Worm (Caenorhabditis elegans) whole organism, dauer: ENCODE results near the gene hizr-1.

ENCODE experiments used
- unc-62 ChIP-seq: sonication (generic microtip); optimal IDR thresholded peaks from 2 replicates; lab custom pipeline; 2017; ENCODE audit warnings: missing biosample characterization, missing genetic modification reagents, missing genetic modification characterization

hizr-1 gene

DNA sequence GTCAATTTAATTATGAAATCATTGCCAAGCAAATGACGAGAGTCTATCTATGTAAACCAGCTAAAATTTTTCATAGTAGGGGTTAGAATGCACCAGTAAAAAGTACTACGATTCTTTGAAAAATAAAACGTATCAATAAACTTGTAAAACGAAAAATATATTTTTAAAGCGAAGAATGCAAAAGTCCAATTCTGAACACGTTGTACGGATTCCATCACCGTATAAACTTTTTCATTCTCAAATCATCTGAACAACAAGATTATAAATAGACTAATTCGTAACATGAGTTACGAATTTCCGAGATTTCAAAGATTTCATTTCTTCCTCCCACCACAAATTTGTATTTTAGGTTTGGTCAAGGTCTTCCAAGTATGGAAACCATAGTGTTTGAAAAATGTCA is 1.3 kb upstream of the hizr-1 start, which contains the start of gene nlp-57:
TSS of gene nlp-57 (plus strand) at position 301 of the 400 bp plus-strand sequence.
- no peak for TF ChIP-seq unc-62 (GFP tag; lab: Kevin White, UChicago)

- no peak for TF ChIP-seq unc-62 (GFP tag; lab: Kevin White, UChicago)
Observed at ce11 chrX:11323225-11323624, 5.1 kb downstream of the hizr-1 start.

DNA sequence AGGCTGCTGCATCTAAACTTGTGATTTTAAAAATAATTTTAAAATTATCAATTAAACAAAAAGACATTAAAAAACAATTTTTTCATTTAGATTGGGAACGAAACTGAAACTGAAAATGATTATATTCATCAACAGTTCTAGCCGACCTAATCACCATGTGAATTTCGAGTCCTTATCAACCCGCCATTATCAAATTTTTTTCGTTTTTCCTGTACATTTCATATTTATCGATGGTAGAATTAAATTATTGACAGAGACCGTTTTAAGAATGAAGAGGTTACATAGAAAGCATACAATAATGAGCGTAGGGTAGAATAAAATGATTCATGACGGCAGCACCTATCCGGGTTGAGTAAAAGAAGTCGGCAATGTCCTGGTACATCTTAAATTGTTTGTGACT is 6.2 kb downstream of the hizr-1 start, which contains the start of gene asm-2:
TSS of gene asm-2 (minus strand) at position 12 of the 400 bp plus-strand sequence.
- no peak for TF ChIP-seq unc-62 (GFP tag; lab: Kevin White, UChicago)

DNA sequence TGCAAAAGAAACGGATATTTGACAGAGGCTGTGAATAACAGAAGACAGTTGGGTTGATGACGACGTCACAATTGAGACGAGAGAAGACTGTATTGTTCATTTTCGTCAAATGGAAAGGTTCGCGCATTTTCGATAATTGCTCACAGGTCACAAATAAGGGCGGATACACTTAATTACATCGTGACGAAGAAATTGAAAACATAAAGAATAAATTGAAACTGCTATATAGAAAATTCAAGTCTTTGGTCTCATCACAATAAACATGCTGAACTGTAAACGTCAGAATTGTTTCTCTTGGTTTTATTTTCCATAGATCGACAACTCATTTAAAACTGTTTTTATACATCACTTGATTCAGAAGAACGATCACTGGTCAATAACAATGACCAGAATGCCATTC is 8.7 kb downstream of the hizr-1 start, which contains the start of gene ZK455.5:
TSS of gene ZK455.5 (minus strand) at position 101 of the 400 bp plus-strand sequence.
- no peak for TF ChIP-seq unc-62 (GFP tag; lab: Kevin White, UChicago)

DNA sequence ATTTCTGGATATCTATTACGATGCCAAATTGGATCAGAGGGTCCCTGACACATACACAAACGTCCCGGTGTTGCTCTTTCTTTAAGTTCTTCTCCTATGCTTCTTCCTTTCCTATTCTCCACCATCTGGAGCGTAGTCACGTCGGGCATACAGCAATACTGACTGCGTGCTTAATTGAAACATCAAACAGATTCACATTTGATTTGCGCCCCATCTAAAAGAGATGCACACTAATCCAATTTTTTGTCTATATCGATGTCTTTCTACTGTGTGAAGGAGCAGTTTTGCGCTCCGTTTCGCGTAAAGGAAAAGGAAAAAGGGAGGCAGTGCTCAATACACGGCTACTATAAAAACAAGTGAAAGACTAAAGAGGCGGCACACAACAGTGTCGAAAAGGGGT is 10.6 kb downstream of the hizr-1 start:
- no peak for TF ChIP-seq unc-62 (GFP tag; lab: Kevin White, UChicago)

DNA sequence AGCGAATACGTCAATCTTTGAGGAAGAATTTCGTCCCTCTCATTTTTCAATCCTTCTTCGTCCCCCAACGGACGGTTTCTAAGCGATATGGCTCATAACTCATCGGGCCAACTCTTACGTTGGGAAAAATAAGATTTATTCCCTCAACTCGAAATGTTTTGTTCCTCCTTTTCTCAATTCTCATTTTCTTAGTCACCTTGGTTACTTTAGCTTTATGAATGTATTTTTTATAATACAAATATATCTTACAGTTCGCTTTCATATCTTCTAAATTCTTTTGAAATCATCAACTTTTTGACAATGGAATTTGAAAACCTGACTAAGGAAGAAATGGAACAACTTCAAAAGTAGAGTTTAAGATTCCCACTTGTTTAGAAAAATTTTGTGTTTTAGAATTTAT is 11.3 kb downstream of the hizr-1 start, which contains the start of gene npr-9:
TSS of gene npr-9 (plus strand) at position 301 of the 400 bp plus-strand sequence.
- no peak for TF ChIP-seq unc-62 (GFP tag; lab: Kevin White, UChicago)

ce11 chrX:11337095-11337494 is 19.0 kb downstream of the hizr-1 start:
- TF ChIP-seq unc-62 (GFP tag; lab: Kevin White, UChicago), result no peak

DNA sequence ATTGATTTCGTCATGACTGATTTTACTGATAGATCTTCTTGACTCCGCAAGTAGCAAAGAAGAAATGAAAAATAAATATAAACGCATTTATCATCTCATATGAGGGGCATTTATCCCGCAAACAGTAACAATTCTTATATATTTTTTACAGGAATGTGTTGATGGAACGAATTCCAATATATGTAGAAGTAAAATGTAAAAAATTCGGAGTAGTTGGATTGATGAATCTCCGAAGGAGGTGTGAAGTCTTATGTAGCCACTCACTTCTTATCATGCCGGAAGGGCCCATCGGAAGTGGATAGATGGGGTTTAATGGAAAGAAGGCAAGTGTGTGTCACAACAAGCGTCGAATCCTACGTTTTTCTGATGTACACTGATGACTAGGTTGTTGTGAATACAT is 19.7 kb downstream of the hizr-1 start, which contains the start of gene gcy-9:
TSS of gene gcy-9 (minus strand) at position 101 of the 400 bp plus-strand sequence.
- TF ChIP-seq unc-62 (GFP tag; lab: Kevin White, UChicago), result no peak

ce11 chrX:11339375-11339924 is 21.4 kb downstream of the hizr-1 start, which contains the start of gene aco-1:
aco-1 (plus strand) TSS chrX:11339874.
- no peak for TF ChIP-seq unc-62 (GFP tag; lab: Kevin White, UChicago)

DNA sequence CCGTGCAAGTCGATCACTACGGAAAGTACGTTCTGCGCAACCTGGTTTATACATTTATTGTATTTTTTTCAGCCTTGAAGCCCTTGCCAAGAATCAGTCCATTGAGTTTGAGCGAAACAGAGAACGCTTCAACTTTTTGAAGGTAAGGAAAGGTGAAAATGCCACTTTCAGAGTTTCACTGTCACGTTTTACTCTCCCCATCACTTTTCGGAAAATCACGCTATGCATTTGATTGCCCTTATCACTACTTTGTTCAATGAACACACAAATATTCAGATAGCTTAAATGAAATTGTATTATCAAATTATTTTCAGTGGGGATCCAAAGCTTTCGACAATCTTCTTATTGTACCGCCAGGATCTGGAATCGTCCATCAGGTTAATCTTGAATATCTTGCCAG is 22.4 kb downstream of the hizr-1 start:
- TF ChIP-seq unc-62 (GFP tag; lab: Kevin White, UChicago), result no peak

DNA sequence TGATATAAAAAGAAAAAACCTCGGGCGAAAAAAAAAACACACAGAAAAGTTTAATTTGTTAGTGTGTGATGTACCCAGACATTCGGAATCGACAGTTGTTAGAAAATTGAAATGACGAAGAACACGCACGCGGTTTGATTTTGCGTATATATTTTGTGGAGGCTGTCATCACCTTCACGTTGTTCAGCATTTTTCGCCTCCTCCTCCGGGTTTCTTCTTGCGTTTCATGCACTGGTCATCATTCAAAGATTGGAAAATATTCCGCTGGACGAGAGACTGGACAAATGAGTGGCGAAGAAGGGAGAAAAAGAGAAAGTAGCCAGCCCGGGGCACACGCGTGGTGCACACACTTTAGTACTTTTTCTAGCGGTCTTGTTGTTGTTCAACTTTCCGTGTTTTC is 26.8 kb downstream of the hizr-1 start:
- no peak for TF ChIP-seq unc-62 (GFP tag; lab: Kevin White, UChicago)

DNA sequence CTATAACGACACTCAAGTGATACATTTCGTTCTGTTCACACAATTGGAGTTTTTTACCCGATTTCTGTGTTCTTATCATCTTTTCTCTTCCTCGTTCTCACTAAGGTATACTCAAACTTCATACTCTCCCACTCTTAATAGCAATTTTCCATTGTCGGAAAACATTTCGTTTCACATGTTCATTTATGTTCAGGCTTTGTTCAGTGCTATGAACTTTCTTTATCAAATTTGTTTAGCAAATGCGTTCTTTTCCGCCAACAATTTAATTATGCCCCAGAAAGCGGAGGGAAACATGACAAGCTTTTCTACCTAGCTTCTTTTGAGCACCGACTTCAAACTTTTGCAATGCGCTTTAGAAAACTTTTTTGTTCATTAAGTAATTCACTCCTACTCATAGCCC is 27.4 kb downstream of the hizr-1 start:
- TF ChIP-seq unc-62 (GFP tag; lab: Kevin White, UChicago), result no peak

DNA sequence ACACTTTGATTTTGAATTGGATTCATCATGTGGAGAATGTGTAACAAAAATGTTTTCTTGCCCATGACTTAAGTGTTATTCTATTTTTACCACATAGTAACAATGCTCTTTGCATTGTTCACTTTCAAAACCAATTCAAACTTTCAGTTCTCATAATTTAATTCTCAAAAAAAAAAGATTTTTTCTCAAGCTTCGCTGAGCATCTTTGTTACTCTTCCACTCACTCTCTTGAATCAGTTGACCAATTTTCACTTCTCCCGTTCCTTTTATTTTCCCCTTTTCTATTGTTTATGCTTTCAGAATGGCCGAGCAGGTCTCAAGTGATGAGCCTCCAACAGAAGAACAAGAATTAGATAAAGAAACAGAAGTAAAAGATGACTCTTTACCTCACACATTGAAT is 28.1 kb downstream of the hizr-1 start, which contains the start of gene oct-2:
TSS of gene oct-2 (plus strand) at position 301 of the 400 bp plus-strand sequence.
- no peak for TF ChIP-seq unc-62 (GFP tag; lab: Kevin White, UChicago)

DNA sequence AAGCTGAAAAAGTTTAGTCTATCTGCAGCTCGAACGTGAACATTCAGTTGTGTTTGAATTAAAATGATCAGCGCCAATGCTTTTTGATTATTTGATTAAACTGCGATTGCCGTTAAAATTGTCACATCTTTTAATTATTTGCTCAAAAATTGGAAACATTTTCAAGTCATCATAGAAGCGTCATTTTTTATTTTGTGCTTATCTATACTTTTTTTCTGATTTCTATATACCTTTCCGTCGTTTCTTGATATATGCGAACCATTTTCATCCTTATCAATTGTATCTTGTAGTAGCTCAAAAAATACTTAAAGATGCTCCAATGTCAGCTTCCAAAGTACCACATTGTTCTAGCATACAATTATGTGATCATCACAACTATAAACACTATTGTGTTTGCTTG is 33.2 kb downstream of the hizr-1 start:
- no peak for TF ChIP-seq unc-62 (GFP tag; lab: Kevin White, UChicago)

DNA sequence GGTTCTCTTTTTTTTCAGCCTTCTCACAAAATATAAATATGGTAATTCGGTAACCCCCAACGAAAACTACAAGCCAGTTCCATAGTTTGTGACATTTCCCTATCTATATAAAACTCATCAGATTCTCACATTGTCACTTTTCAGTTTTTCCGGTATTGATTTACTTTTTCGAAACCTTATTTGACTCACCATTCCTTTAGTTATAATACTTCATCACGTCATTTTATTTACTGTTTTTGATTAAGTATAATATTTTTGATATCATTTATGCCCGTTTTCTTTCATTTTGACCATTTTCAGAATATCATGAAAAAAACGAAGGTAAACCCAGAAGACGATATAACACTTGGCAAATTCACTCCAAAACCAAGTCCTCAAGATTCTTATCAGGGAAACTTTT is 33.8 kb downstream of the hizr-1 start, which contains the start of gene pgp-3:
TSS of gene pgp-3 (plus strand) at position 301 of the 400 bp plus-strand sequence.
- no peak for TF ChIP-seq unc-62 (GFP tag; lab: Kevin White, UChicago)

DNA sequence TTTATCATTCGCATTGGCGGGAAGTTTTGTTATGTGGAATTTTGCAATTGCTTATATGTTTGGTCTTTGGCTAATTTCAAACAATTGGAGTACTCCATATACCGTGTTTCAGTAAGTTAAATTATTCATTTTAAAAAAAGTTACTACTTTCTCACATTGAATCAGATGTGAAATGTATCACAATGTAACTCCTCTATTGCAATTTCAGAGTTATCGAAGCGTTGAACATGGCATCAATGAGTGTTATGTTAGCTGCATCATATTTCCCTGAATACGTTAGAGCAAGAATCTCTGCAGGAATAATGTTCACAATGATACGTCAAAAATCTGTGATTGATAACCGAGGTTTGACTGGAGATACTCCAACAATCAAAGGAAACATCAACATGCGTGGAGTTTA is 37.8 kb downstream of the hizr-1 start:
- TF ChIP-seq unc-62 (GFP tag; lab: Kevin White, UChicago), result no peak

ce11 chrX:11357516-11357915 is 39.4 kb downstream of the hizr-1 start, which contains the start of gene pgp-4:
pgp-4 (plus strand) TSS chrX:11357816.
- no peak for TF ChIP-seq unc-62 (GFP tag; lab: Kevin White, UChicago)
